Fruit fly (Drosophila melanogaster): Measurements from ENCODE around the gene AdamTS-A.
A peak's percentile ranks its signal among the peaks of the same experiment; 100 is the strongest.

AdamTS-A gene

DNA sequence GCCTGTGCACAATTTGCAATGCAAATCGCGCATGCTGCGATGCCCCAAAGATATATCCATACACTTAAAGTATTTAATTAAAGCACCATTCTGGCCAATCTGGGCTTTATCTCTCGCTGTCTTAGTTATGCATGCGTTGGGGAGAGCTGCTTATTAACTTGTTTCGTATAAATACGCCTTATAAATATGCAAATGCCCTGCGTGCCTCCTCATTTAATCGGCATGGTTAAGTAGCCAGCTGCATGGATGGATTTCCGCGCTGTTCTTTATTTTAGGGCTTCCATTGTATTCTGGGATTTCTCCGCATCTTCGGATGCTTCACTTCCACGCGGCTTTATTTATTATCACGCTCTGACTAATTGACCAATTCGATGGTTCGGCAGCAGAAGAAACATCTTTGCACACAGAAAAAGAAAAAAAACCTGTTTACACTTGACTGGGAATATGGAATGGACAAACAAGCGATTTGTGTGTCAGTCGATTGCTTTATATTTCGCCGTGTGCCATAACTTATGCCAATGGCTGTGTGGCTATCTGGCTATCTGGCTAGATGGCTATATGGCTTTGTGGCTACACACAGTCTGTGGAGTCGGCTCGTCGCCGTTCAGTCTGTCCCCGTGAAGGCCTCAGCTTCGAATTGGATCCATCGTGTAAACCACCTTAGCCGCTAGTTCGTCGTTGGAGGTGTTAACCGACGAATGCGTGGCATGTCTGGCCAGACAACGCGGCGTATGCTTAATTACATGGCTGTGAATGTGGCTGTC is 24.5 kb downstream of the AdamTS-A start (continued):
- no peak for TF ChIP-seq slou (GFP tag; optimal IDR thresholded peaks at IDR 0.05)
- peak; percentile 32 for TF ChIP-seq CG13894 (tag; optimal IDR thresholded peaks at IDR 0.05)
- TF ChIP-seq CG5180 (GFP tag; optimal IDR thresholded peaks at IDR 0.05): peak; percentile 24
- TF ChIP-seq her (GFP tag; optimal IDR thresholded peaks at IDR 0.05): no peak
- 0 out of 3 replicates have a peak, but pooled peaks have one; percentile 49 for TF ChIP-seq CG6175 (GFP tag; IDR thresholded peaks at IDR 0.05)
- no peak for TF ChIP-seq ato (GFP tag; IDR thresholded peaks at IDR 0.05; ENCODE audit: partially characterized antibody)
- no peak for TF ChIP-seq hkb (optimal IDR thresholded peaks at IDR 0.05)
- 0 out of 2 replicates have a peak, but pooled peaks have one; percentile 16 for TF ChIP-seq hkb (GFP tag; IDR thresholded peaks at IDR 0.05)
- no peak for TF ChIP-seq CG4424 (GFP tag; optimal IDR thresholded peaks at IDR 0.05)
- peak; percentile 71 for TF ChIP-seq Med (GFP tag)
- 0 out of 2 replicates have a peak, but pooled peaks have one; percentile 28 for TF ChIP-seq Dref (GFP tag; IDR thresholded peaks at IDR 0.05)

DNA sequence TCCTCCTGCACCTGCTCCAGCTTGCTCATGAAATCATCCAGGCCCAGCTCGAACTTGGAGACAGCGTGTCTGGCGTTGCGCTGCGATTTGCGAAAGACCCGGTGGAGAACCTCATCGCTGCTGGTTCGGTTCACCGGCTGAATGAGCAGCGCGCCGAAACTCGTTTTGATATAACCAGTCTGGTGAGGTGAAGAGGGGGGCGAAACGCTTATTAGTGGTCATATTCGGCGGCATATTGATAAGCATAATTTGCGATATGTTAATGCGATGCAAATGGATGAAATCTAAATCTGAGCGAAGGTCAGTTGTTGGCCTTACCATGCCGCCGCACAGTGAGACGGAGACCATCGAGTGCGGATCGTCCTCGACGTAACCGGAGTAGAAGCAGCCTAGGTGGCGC is 27.3 kb downstream of the AdamTS-A start:
- TF ChIP-seq CG2129 (GFP tag; IDR thresholded peaks at IDR 0.05; ENCODE audit: partially characterized antibody): no peak
- TF ChIP-seq vvl (GFP tag; IDR thresholded peaks at IDR 0.05): peak; percentile 73
- peak; percentile 91; the same call in 2 of the 4 replicates for TF ChIP-seq chinmo (GFP tag; IDR thresholded peaks at IDR 0.05; ENCODE audit: partially characterized antibody)
- peak; percentile 23; the same call in 1 of the 2 replicates for TF ChIP-seq Awh (GFP tag; IDR thresholded peaks at IDR 0.05)
- no peak for TF ChIP-seq knrl (GFP tag; IDR thresholded peaks at IDR 0.05; ENCODE audit: partially characterized antibody)
- no peak for TF ChIP-seq Nf-YC (tag; optimal IDR thresholded peaks at IDR 0.05)

DNA sequence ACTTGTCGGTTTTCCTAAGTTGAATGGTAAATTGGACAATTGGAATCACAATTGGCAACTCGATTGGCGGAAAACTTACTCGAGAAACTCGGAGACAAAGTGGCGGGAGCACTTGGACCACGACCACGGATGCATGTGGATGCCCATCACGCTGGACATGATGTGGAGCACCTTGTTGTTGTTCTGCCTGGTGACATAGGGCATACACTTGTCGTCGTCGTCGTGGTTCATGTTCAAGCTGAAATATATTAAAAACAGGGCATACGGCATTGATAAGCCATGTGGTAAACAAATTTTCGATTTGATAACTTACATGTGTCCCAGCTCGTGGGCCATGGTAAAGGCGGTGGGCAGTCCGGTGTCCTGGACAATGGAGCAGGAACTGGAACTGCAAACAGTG is 28.2 kb downstream of the AdamTS-A start:
- peak; percentile 8 for TF ChIP-seq sens (GFP tag)
- TF ChIP-seq Mad (GFP tag; optimal IDR thresholded peaks at IDR 0.05): no peak

DNA sequence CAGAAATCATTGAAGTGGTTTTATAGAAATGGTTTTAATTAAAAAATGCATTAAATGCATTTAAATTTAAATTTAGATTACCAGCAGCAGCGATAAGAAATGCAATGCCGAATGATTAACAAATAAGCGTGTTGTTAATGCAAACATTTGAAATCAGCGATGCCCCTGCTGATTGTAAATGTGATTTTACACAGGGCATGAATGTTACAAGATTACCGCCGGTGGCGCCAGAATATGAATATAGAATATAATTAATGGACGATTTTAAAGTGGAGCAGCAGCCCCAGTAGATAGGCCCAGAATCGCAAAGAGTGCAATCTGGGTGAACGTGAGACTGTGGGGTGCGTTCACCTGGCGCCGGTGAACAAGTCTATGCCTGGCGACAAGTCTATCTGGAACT is 29.8 kb downstream of the AdamTS-A start:
- TF ChIP-seq Dfd (GFP tag; optimal IDR thresholded peaks at IDR 0.05) (no peak), Vsx1 (GFP tag; optimal IDR thresholded peaks at IDR 0.05) (no peak), CG1647 (GFP tag; optimal IDR thresholded peaks at IDR 0.05) (no peak), CG11085 (GFP tag; IDR thresholded peaks at IDR 0.05) (no peak), Med (GFP tag) (peak; percentile 31)

DNA sequence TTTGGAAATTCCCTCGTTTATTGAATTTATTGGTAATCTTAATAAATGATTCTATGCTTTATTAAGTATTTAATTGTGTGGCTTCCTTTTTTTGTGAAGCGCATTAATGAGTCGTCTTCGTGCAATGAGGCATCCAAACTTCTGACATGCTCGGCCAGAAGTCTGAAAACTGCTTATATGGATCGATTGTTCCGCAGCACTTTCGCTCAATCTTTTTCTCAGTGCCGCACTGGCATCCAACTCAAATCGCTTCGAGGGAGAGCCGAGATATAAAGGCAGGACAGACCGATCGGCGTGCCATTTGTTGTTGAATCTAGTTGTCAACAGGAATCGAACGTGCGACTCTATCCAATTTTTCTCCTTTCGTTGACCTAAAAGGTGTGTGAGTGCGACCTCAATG is 36.3 kb downstream of the AdamTS-A start, which contains the start of gene Act88F:
TSS of gene Act88F (plus strand) at position 301 of the 400 bp plus-strand sequence.
- TF ChIP-seq CG9437 (GFP tag; optimal IDR thresholded peaks at IDR 0.05): no peak
- no peak for TF ChIP-seq CG11247 (GFP tag; IDR thresholded peaks at IDR 0.05)
- no peak for TF ChIP-seq Ada2b (GFP tag; IDR thresholded peaks at IDR 0.05)
- no peak for TF ChIP-seq YL-1 (GFP tag; optimal IDR thresholded peaks at IDR 0.05)
- TF ChIP-seq gsb-n (tag; optimal IDR thresholded peaks at IDR 0.05): no peak
- TF ChIP-seq CG15479 (GFP tag; optimal IDR thresholded peaks at IDR 0.05): no peak
- TF ChIP-seq jumu (GFP tag; optimal IDR thresholded peaks at IDR 0.05): no peak
- no peak for TF ChIP-seq Ptx1 (GFP tag; IDR thresholded peaks at IDR 0.05)
- no peak for TF ChIP-seq CG3163 (GFP tag; optimal IDR thresholded peaks at IDR 0.05)
- no peak for TF ChIP-seq oc (tag; optimal IDR thresholded peaks at IDR 0.05)
- TF ChIP-seq CG30020 (tag; optimal IDR thresholded peaks at IDR 0.05): no peak

Measured in whole organism, embryonic.